Fruit fly (Drosophila melanogaster) whole organism, prepupa: Measurements from ENCODE around the gene CG9733.
A peak's percentile ranks its signal among the peaks of the same experiment; 100 is the strongest.

Experiments
- Blimp-1 ChIP-seq: fragments of 200-800 bp; sonication (Bioruptor generic); optimal IDR thresholded peaks from 3 replicates; lab custom pipeline; 2017; ENCODE audit warnings: missing biosample characterization, missing genetic modification characterization, mild to moderate bottlenecking, moderate library complexity, missing genetic modification reagents
- CG10631 ChIP-seq: fragments of 200-800 bp; sonication (Bioruptor generic); optimal IDR thresholded peaks from 2 replicates; lab custom pipeline; 2016; ENCODE audit warnings: missing biosample characterization, missing genetic modification characterization
- CG11294 ChIP-seq: fragments of 200-800 bp; sonication (Bioruptor generic); IDR thresholded peaks from 2 replicates; pipeline ENCODE4 v1.3.6; 2022; ENCODE audit warnings: missing biosample characterization, missing genetic modification characterization
- CG11762 ChIP-seq: fragments of 200-800 bp; sonication (Bioruptor generic); optimal IDR thresholded peaks from 3 replicates; lab custom pipeline; 2016; ENCODE audit warnings: missing biosample characterization, missing genetic modification characterization; ENCODE audit not compliant: insufficient read depth
- CG11902 ChIP-seq: fragments of 200-800 bp; sonication (Bioruptor generic); optimal IDR thresholded peaks from 3 replicates; lab custom pipeline; 2016; ENCODE audit warnings: missing biosample characterization, missing genetic modification characterization
- CG15336 ChIP-seq: fragments of 200-800 bp; sonication (Bioruptor generic); IDR thresholded peaks from 2 replicates; pipeline ENCODE4 v1.3.6; 2022; ENCODE audit warnings: missing biosample characterization, missing genetic modification characterization
- CG1621 ChIP-seq: fragments of 200-800 bp; sonication (Bioruptor generic); optimal IDR thresholded peaks from 3 replicates; lab custom pipeline; 2018; ENCODE audit warnings: missing biosample characterization, mild to moderate bottlenecking, missing genetic modification characterization
- CG3032 ChIP-seq: fragments of 200-800 bp; optimal IDR thresholded peaks from 2 replicates; lab custom pipeline; 2019; ENCODE audit warnings: missing biosample characterization, mild to moderate bottlenecking, missing genetic modification characterization, moderate library complexity
- CG34406 ChIP-seq: fragments of 200-800 bp; sonication (Bioruptor generic); optimal IDR thresholded peaks from 3 replicates; lab custom pipeline; 2016; ENCODE audit warnings: missing biosample characterization, missing genetic modification characterization
- CG3919 ChIP-seq: fragments of 200-800 bp; sonication (Bioruptor generic); optimal IDR thresholded peaks from 3 replicates; lab custom pipeline; 2016; ENCODE audit warnings: missing biosample characterization, missing genetic modification characterization
- CG4318 ChIP-seq: fragments of 200-800 bp; sonication (Bioruptor generic); optimal IDR thresholded peaks from 3 replicates; lab custom pipeline; 2017; ENCODE audit warnings: missing biosample characterization, mild to moderate bottlenecking, missing genetic modification characterization
- CG6163 ChIP-seq: fragments of 200-800 bp; sonication (Bioruptor generic); IDR thresholded peaks from 3 replicates; pipeline ENCODE4 v1.3.6; 2022; ENCODE audit warnings: missing biosample characterization, missing genetic modification characterization
- CG6276 ChIP-seq: fragments of 200-800 bp; sonication (Bioruptor generic); optimal IDR thresholded peaks from 2 replicates; lab custom pipeline; 2017; ENCODE audit warnings: missing biosample characterization, mild to moderate bottlenecking, missing genetic modification characterization
- CG6808 ChIP-seq: fragments of 200-800 bp; sonication (Bioruptor generic); optimal IDR thresholded peaks from 3 replicates; lab custom pipeline; 2017; ENCODE audit warnings: missing biosample characterization, missing genetic modification characterization, mild to moderate bottlenecking, moderate library complexity, missing genetic modification reagents
- CG7368 ChIP-seq: fragments of 200-800 bp; sonication (Bioruptor generic); optimal IDR thresholded peaks from 3 replicates; lab custom pipeline; 2016; ENCODE audit warnings: missing biosample characterization, missing genetic modification characterization
- CG8319 ChIP-seq: fragments of 200-800 bp; sonication (Bioruptor generic); optimal IDR thresholded peaks from 3 replicates; lab custom pipeline; 2016; ENCODE audit warnings: missing biosample characterization, missing genetic modification characterization
- CG8632 ChIP-seq: fragments of 200-800 bp; sonication (Bioruptor generic); optimal IDR thresholded peaks from 3 replicates; lab custom pipeline; 2016; ENCODE audit warnings: missing biosample characterization, missing genetic modification characterization
- CG9139 ChIP-seq: fragments of 200-800 bp; sonication (Bioruptor generic); optimal IDR thresholded peaks from 3 replicates; lab custom pipeline; 2017; ENCODE audit warnings: missing biosample characterization, mild to moderate bottlenecking, missing genetic modification characterization
- Eip75B ChIP-seq: fragments of 200-800 bp; sonication (Bioruptor generic); optimal IDR thresholded peaks from 3 replicates; lab custom pipeline; 2016; ENCODE audit warnings: missing biosample characterization, missing genetic modification characterization
- Eip78C ChIP-seq: fragments of 200-800 bp; sonication (Bioruptor generic); peaks from one replicate; lab custom pipeline; 2016; ENCODE audit warnings: missing biosample characterization, missing genetic modification characterization
- Ets21C ChIP-seq: fragments of 200-800 bp; sonication (Bioruptor generic); optimal IDR thresholded peaks from 3 replicates; lab custom pipeline; 2016; ENCODE audit warnings: missing biosample characterization, missing genetic modification characterization
- Met ChIP-seq: fragments of 200-800 bp; sonication (Bioruptor generic); optimal IDR thresholded peaks from 3 replicates; lab custom pipeline; 2016; ENCODE audit warnings: missing biosample characterization, missing genetic modification characterization
- Smox ChIP-seq: fragments of 200-800 bp; sonication (Bioruptor generic); optimal IDR thresholded peaks from 3 replicates; lab custom pipeline; 2016; ENCODE audit warnings: missing biosample characterization, missing genetic modification characterization
- Sox102F ChIP-seq: fragments of 200-800 bp; sonication (Bioruptor generic); optimal IDR thresholded peaks from 2 replicates; lab custom pipeline; 2016; ENCODE audit warnings: missing biosample characterization, mild to moderate bottlenecking, missing genetic modification characterization
- Sox14 ChIP-seq: fragments of 200-800 bp; sonication (Bioruptor generic); optimal IDR thresholded peaks from 3 replicates; lab custom pipeline; 2016; ENCODE audit warnings: missing biosample characterization, missing genetic modification characterization
- achi ChIP-seq: fragments of 200-800 bp; sonication (Bioruptor generic); optimal IDR thresholded peaks from 3 replicates; lab custom pipeline; 2016; ENCODE audit warnings: missing biosample characterization, missing genetic modification characterization
- acj6 ChIP-seq: fragments of 200-800 bp; sonication (Bioruptor generic); optimal IDR thresholded peaks from 3 replicates; lab custom pipeline; 2016; ENCODE audit warnings: missing biosample characterization, missing genetic modification characterization
- cyc ChIP-seq: fragments of 200-800 bp; sonication (Bioruptor generic); optimal IDR thresholded peaks from 3 replicates; lab custom pipeline; 2016; ENCODE audit warnings: missing biosample characterization, missing genetic modification characterization
- dsx ChIP-seq: fragments of 200-800 bp; optimal IDR thresholded peaks from 3 replicates; lab custom pipeline; 2019; ENCODE audit warnings: missing biosample characterization, mild to moderate bottlenecking, missing genetic modification characterization, moderate library complexity; ENCODE audit not compliant: poor library complexity, severe bottlenecking
- esn ChIP-seq: fragments of 200-800 bp; sonication (Bioruptor generic); optimal IDR thresholded peaks from 2 replicates; lab custom pipeline; 2016; ENCODE audit warnings: missing biosample characterization, mild to moderate bottlenecking, missing genetic modification characterization, moderate library complexity
- fd85E ChIP-seq: fragments of 200-800 bp; sonication (Bioruptor generic); optimal IDR thresholded peaks from 3 replicates; lab custom pipeline; 2016; ENCODE audit warnings: missing biosample characterization, missing genetic modification characterization
- fkh ChIP-seq: fragments of 200-800 bp; sonication (Bioruptor generic); optimal IDR thresholded peaks from 3 replicates; lab custom pipeline; 2017; ENCODE audit warnings: missing biosample characterization, mild to moderate bottlenecking, missing genetic modification characterization, moderate library complexity
- net ChIP-seq: fragments of 200-800 bp; sonication (Bioruptor generic); optimal IDR thresholded peaks from 3 replicates; lab custom pipeline; 2016; ENCODE audit warnings: missing biosample characterization, missing genetic modification characterization
- pdm3 ChIP-seq: fragments of 200-800 bp; sonication (Bioruptor generic); optimal IDR thresholded peaks from 3 replicates; lab custom pipeline; 2016; ENCODE audit warnings: missing biosample characterization, missing genetic modification characterization
- salr ChIP-seq, 2 experiments: fragments of 200-800 bp; sonication (Bioruptor generic); optimal IDR thresholded peaks; 3 replicates each; lab custom pipeline; 2016 to 2018; ENCODE audit warnings: missing biosample characterization in 2 of 2, missing genetic modification characterization in 2 of 2, mild to moderate bottlenecking in 1 of 2
- spab ChIP-seq: fragments of 200-800 bp; sonication (Bioruptor generic); optimal IDR thresholded peaks from 2 replicates; lab custom pipeline; 2017; ENCODE audit warnings: missing biosample characterization, mild to moderate bottlenecking, missing genetic modification characterization, missing genetic modification reagents
- topi ChIP-seq: fragments of 200-800 bp; sonication (Bioruptor generic); optimal IDR thresholded peaks from 3 replicates; lab custom pipeline; 2016; ENCODE audit warnings: missing biosample characterization, missing genetic modification characterization

CG9733 gene

dm6 chr3R:30255255-30256121, 9.0 kb upstream of the CG9733 start (continued):
- TF ChIP-seq fd85E (GFP tag; lab: Kevin White, UChicago) (peak; percentile 75), pdm3 (GFP tag; lab: Kevin White, UChicago) (peak; percentile 93), spab (GFP tag; lab: Kevin White, UChicago) (peak; percentile 97), Blimp-1 (peak; percentile 77), Sox102F (GFP tag; lab: Kevin White, UChicago) (peak; percentile 96), CG7368 (GFP tag; lab: Kevin White, UChicago) (peak; percentile 90), CG8319 (peak; percentile 91), achi (GFP tag; lab: Kevin White, UChicago) (peak; percentile 96), CG6276 (GFP tag; lab: Kevin White, UChicago) (peak; percentile 82), CG10631 (GFP tag; lab: Kevin White, UChicago) (peak; percentile 95), Eip78C (GFP tag; lab: Kevin White, UChicago) (peak; percentile 99), CG6163 (GFP tag; lab: Robert Waterston, UW) (peak; percentile 99), CG34406 (peak; percentile 95), Ets21C (peak; percentile 75), CG9139 (peak; percentile 97), dsx (GFP tag; lab: Kevin White, UChicago) (peak; percentile 99), CG11294 (GFP tag; lab: Robert Waterston, UW) (peak; percentile 75), salr (GFP tag; optimal IDR thresholded peaks at IDR 0.05; lab: Kevin White, UChicago) (peak; percentile 91 to 93), esn (GFP tag; lab: Kevin White, UChicago) (peak; percentile 95), Eip75B (GFP tag; lab: Kevin White, UChicago) (peak; percentile 94), Sox14 (GFP tag; lab: Kevin White, UChicago) (peak; percentile 95), net (GFP tag; lab: Kevin White, UChicago) (peak; percentile 95), CG8632 (GFP tag; lab: Kevin White, UChicago) (peak; percentile 95), CG4318 (GFP tag; lab: Kevin White, UChicago) (peak; percentile 70)

dm6 chr3R:30252882-30253281, 6.4 kb upstream of the CG9733 start, which contains the start of gene CG18404:
TSS of gene CG18404 (plus strand) at chr3R:30253182.
- TF ChIP-seq Eip75B (GFP tag; lab: Kevin White, UChicago) (no peak), net (GFP tag; lab: Kevin White, UChicago) (no peak), esn (GFP tag; lab: Kevin White, UChicago) (no peak), CG11762 (GFP tag; lab: Kevin White, UChicago) (no peak), fkh (GFP tag; lab: Kevin White, UChicago) (no peak), Met (GFP tag; lab: Kevin White, UChicago) (no peak), cyc (GFP tag; lab: Kevin White, UChicago) (no peak), Smox (no peak), CG11902 (GFP tag; lab: Kevin White, UChicago) (no peak), CG9139 (no peak), CG6808 (no peak), topi (GFP tag; lab: Kevin White, UChicago) (no peak), CG15336 (no peak), pdm3 (GFP tag; lab: Kevin White, UChicago) (no peak), CG3032 (no peak), acj6 (GFP tag; lab: Kevin White, UChicago) (no peak), CG1621 (tag; lab: Kevin White, UChicago) (no peak), CG3919 (GFP tag; lab: Kevin White, UChicago) (no peak), Eip78C (GFP tag; lab: Kevin White, UChicago) (no peak)
- TF ChIP-seq, all 60 proteins: peak for 0
